Fruit fly (Drosophila melanogaster) whole organism, embryonic: ENCODE data around the gene CG34290.

Experiments used
- CG10565 ChIP-seq: fragments of 200-800 bp; sonication (Bioruptor generic); optimal IDR thresholded peaks from 3 replicates; lab custom pipeline; 2016; ENCODE audit warnings: missing biosample characterization, mild to moderate bottlenecking, missing genetic modification characterization
- CG11456 ChIP-seq: fragments of 200-800 bp; sonication (Bioruptor generic); IDR thresholded peaks from 3 replicates; pipeline ENCODE4 v1.3.6; 2022; ENCODE audit warnings: missing biosample characterization, missing genetic modification characterization
- CG11504 ChIP-seq: fragments of 200-800 bp; sonication (Bioruptor generic); optimal IDR thresholded peaks from 3 replicates; lab custom pipeline; 2019; ENCODE audit warnings: missing biosample characterization, mild to moderate bottlenecking, missing genetic modification characterization, moderate library complexity
- CG11695 ChIP-seq: fragments of 200-800 bp; sonication (Bioruptor generic); IDR thresholded peaks from 3 replicates; pipeline ENCODE4 v1.3.6; 2022; ENCODE audit warnings: missing biosample characterization, missing genetic modification characterization
- CG13287 ChIP-seq: fragments of 200-800 bp; sonication (Bioruptor generic); IDR thresholded peaks from 2 replicates; pipeline ENCODE4 v1.3.6; 2022; ENCODE audit warnings: missing biosample characterization, missing genetic modification characterization; ENCODE audit not compliant: partially characterized antibody
- CG13624 ChIP-seq: fragments of 200-800 bp; sonication (Bioruptor generic); optimal IDR thresholded peaks from 2 replicates; lab custom pipeline; 2016; ENCODE audit warnings: missing biosample characterization, missing genetic modification characterization
- CG18011 ChIP-seq: fragments of 200-800 bp; sonication (Bioruptor generic); optimal IDR thresholded peaks from 2 replicates; lab custom pipeline; 2017; ENCODE audit warnings: missing biosample characterization, missing genetic modification characterization, mild to moderate bottlenecking, moderate library complexity, missing genotype
- CG1832 ChIP-seq: fragments of 200-800 bp; sonication (Bioruptor generic); optimal IDR thresholded peaks from 2 replicates; lab custom pipeline; 2017; ENCODE audit warnings: missing biosample characterization, mild to moderate bottlenecking, missing genetic modification characterization, inconsistent platforms
- CG2116 ChIP-seq: fragments of 200-800 bp; sonication (Bioruptor generic); optimal IDR thresholded peaks from 3 replicates; lab custom pipeline; 2018; ENCODE audit warnings: missing biosample characterization, mild to moderate bottlenecking, missing genetic modification characterization
- CG3065 ChIP-seq: fragments of 200-800 bp; sonication (Bioruptor generic); optimal IDR thresholded peaks from 2 replicates; lab custom pipeline; 2016; ENCODE audit warnings: missing biosample characterization, missing genetic modification characterization
- CG3163 ChIP-seq: fragments of 200-800 bp; sonication (Bioruptor generic); optimal IDR thresholded peaks from 3 replicates; lab custom pipeline; 2016; ENCODE audit warnings: missing biosample characterization, missing genetic modification characterization
- CG32532 ChIP-seq: fragments of 200-800 bp; sonication (Bioruptor generic); IDR thresholded peaks from 2 replicates; pipeline ENCODE4 v1.3.6; 2022; ENCODE audit warnings: missing biosample characterization, missing genetic modification characterization
- CG33213 ChIP-seq: fragments of 200-800 bp; sonication (Bioruptor generic); optimal IDR thresholded peaks from 3 replicates; lab custom pipeline; 2016; ENCODE audit warnings: missing biosample characterization, missing genetic modification characterization
- CG3995 ChIP-seq: fragments of 200-800 bp; sonication (Bioruptor generic); optimal IDR thresholded peaks from 3 replicates; lab custom pipeline; 2016; ENCODE audit warnings: missing biosample characterization, missing genetic modification characterization
- CG4820 ChIP-seq: fragments of 200-800 bp; sonication (Bioruptor generic); optimal IDR thresholded peaks from 3 replicates; lab custom pipeline; 2016; ENCODE audit warnings: missing biosample characterization, missing genetic modification characterization
- CG5180 ChIP-seq: fragments of 200-800 bp; sonication (Bioruptor generic); optimal IDR thresholded peaks from 3 replicates; lab custom pipeline; 2017; ENCODE audit warnings: missing biosample characterization, missing genetic modification characterization, mild to moderate bottlenecking, moderate library complexity, missing genetic modification reagents
- CG6765 ChIP-seq: fragments of 200-800 bp; sonication (Bioruptor generic); optimal IDR thresholded peaks from 3 replicates; lab custom pipeline; 2017; ENCODE audit warnings: missing biosample characterization, mild to moderate bottlenecking, missing genetic modification characterization
- CG6791 ChIP-seq: fragments of 200-800 bp; sonication (Bioruptor generic); IDR thresholded peaks from 3 replicates; pipeline ENCODE4 v1.3.6; 2022; ENCODE audit warnings: missing biosample characterization, missing genetic modification characterization; ENCODE audit not compliant: partially characterized antibody
- CG8089 ChIP-seq: fragments of 200-800 bp; sonication (Bioruptor generic); optimal IDR thresholded peaks from 3 replicates; lab custom pipeline; 2016; ENCODE audit warnings: missing biosample characterization, missing genetic modification characterization
- CG9437 ChIP-seq: fragments of 200-800 bp; sonication (Bioruptor generic); optimal IDR thresholded peaks from 2 replicates; lab custom pipeline; 2018; ENCODE audit warnings: missing biosample characterization, mild to moderate bottlenecking, missing genetic modification characterization
- CG9932 ChIP-seq: fragments of 200-800 bp; sonication (Bioruptor generic); IDR thresholded peaks from 2 replicates; pipeline ENCODE4 v1.3.6; 2022; ENCODE audit warnings: missing biosample characterization, missing genetic modification characterization
- Dad ChIP-seq: fragments of 200-800 bp; sonication (Bioruptor generic); optimal IDR thresholded peaks from 3 replicates; lab custom pipeline; 2016; ENCODE audit warnings: missing biosample characterization, missing genetic modification characterization
- Dip2 ChIP-seq: fragments of 200-800 bp; sonication (Bioruptor generic); IDR thresholded peaks from 2 replicates; pipeline ENCODE4 v1.3.6; 2022; ENCODE audit warnings: missing biosample characterization, missing genetic modification characterization
- Drgx ChIP-seq: fragments of 200-800 bp; sonication (Bioruptor generic); IDR thresholded peaks from 2 replicates; pipeline ENCODE4 v1.3.6; 2022; ENCODE audit warnings: missing biosample characterization, missing genetic modification characterization
- Fer1 ChIP-seq: fragments of 200-800 bp; sonication (Bioruptor generic); optimal IDR thresholded peaks from 2 replicates; lab custom pipeline; 2017; ENCODE audit warnings: missing biosample characterization, mild to moderate bottlenecking, missing genetic modification characterization
- Hmx ChIP-seq: fragments of 200-800 bp; sonication (Bioruptor generic); optimal IDR thresholded peaks from 2 replicates; lab custom pipeline; 2016; ENCODE audit warnings: missing biosample characterization, missing genetic modification characterization
- Hsf ChIP-seq: fragments of 200-800 bp; sonication (Bioruptor generic); optimal IDR thresholded peaks from 3 replicates; lab custom pipeline; 2016; ENCODE audit warnings: missing biosample characterization, missing genetic modification characterization
- Lim3 ChIP-seq: fragments of 200-800 bp; sonication (Bioruptor generic); IDR thresholded peaks from 2 replicates; pipeline ENCODE4 v1.3.6; 2022; ENCODE audit warnings: missing biosample characterization, missing genetic modification characterization
- Med ChIP-seq: fragments of 200-800 bp; sonication (Bioruptor generic); peaks from one replicate; lab custom pipeline; 2016; ENCODE audit warnings: missing biosample characterization, missing genetic modification characterization, mild to moderate bottlenecking, inconsistent platforms, moderate library complexity
- Mrtf ChIP-seq: fragments of 200-800 bp; sonication (Bioruptor generic); IDR thresholded peaks from 3 replicates; pipeline ENCODE4 v1.3.6; 2022; ENCODE audit warnings: missing biosample characterization, missing genetic modification characterization
- NC2α ChIP-seq: fragments of 200-800 bp; sonication (Bioruptor generic); optimal IDR thresholded peaks from 2 replicates; lab custom pipeline; 2016; ENCODE audit warnings: missing biosample characterization, missing genetic modification characterization
- Nf-YA ChIP-seq: fragments of 200-800 bp; sonication (Bioruptor generic); IDR thresholded peaks from 2 replicates; pipeline ENCODE4 v1.3.6; 2022; ENCODE audit warnings: missing biosample characterization, missing genetic modification characterization
- Oaz ChIP-seq: fragments of 200-800 bp; sonication (Bioruptor generic); IDR thresholded peaks from 2 replicates; pipeline ENCODE4 v1.3.6; 2022; ENCODE audit warnings: missing biosample characterization, missing genetic modification characterization
- Scr ChIP-seq: fragments of 200-800 bp; sonication (Bioruptor generic); IDR thresholded peaks from 2 replicates; pipeline ENCODE4 v1.3.6; 2022; ENCODE audit warnings: missing biosample characterization, missing genetic modification characterization; ENCODE audit not compliant: partially characterized antibody
- ap ChIP-seq: fragments of 200-800 bp; sonication (Bioruptor generic); IDR thresholded peaks from 2 replicates; pipeline ENCODE4 v1.3.6; 2022; ENCODE audit warnings: missing biosample characterization, missing genetic modification characterization
- ash1 ChIP-seq: fragments of 200-800 bp; sonication (Bioruptor generic); optimal IDR thresholded peaks from 2 replicates; lab custom pipeline; 2018; ENCODE audit warnings: missing biosample characterization, mild to moderate bottlenecking, missing genetic modification characterization
- az2 ChIP-seq: fragments of 200-800 bp; sonication (Bioruptor generic); optimal IDR thresholded peaks from 3 replicates; lab custom pipeline; 2016; ENCODE audit warnings: missing biosample characterization, missing genetic modification characterization
- croc ChIP-seq: fragments of 200-800 bp; sonication (Bioruptor generic); conservative IDR thresholded peaks from 3 replicates; pipeline ENCODE4 v1.3.6; 2022; ENCODE audit warnings: missing biosample characterization, missing genetic modification characterization
- dati ChIP-seq: fragments of 200-800 bp; sonication (Bioruptor generic); IDR thresholded peaks from 2 replicates; pipeline ENCODE4 v1.3.6; 2022; ENCODE audit warnings: missing biosample characterization, missing genetic modification characterization
- esg ChIP-seq: fragments of 200-800 bp; sonication (Bioruptor generic); conservative IDR thresholded peaks from 2 replicates; pipeline ENCODE4 v1.3.6; 2022; ENCODE audit warnings: missing biosample characterization, missing genetic modification characterization
- exex ChIP-seq: fragments of 200-800 bp; sonication (Bioruptor generic); optimal IDR thresholded peaks from 4 replicates; lab custom pipeline; 2018; ENCODE audit warnings: missing biosample characterization, mild to moderate bottlenecking, missing genetic modification characterization, moderate library complexity
- ind ChIP-seq: fragments of 200-800 bp; sonication (Bioruptor generic); optimal IDR thresholded peaks from 3 replicates; lab custom pipeline; 2016; ENCODE audit warnings: missing biosample characterization, missing genetic modification characterization
- klu ChIP-seq: fragments of 200-800 bp; sonication (Bioruptor generic); IDR thresholded peaks from 2 replicates; pipeline ENCODE4 v1.3.6; 2022; ENCODE audit warnings: missing biosample characterization, missing genetic modification characterization
- lilli ChIP-seq: fragments of 200-800 bp; sonication (Bioruptor generic); optimal IDR thresholded peaks from 3 replicates; lab custom pipeline; 2016; ENCODE audit warnings: missing biosample characterization, missing genetic modification characterization
- peb ChIP-seq: fragments of 200-800 bp; sonication (Bioruptor generic); IDR thresholded peaks from 2 replicates; pipeline ENCODE4 v1.3.6; 2022; ENCODE audit warnings: missing biosample characterization, missing genetic modification characterization
- pita ChIP-seq: fragments of 200-800 bp; sonication (Bioruptor generic); optimal IDR thresholded peaks from 2 replicates; lab custom pipeline; 2017; ENCODE audit warnings: missing biosample characterization, mild to moderate bottlenecking, missing genetic modification characterization
- psq ChIP-seq: fragments of 200-800 bp; sonication (Bioruptor generic); optimal IDR thresholded peaks from 2 replicates; lab custom pipeline; 2017; ENCODE audit warnings: missing biosample characterization, missing genetic modification characterization
- repo ChIP-seq: fragments of 200-800 bp; sonication (Bioruptor generic); optimal IDR thresholded peaks from 2 replicates; lab custom pipeline; 2016; ENCODE audit warnings: missing biosample characterization, missing genetic modification characterization
- sd ChIP-seq: fragments of 200-800 bp; sonication (Bioruptor generic); optimal IDR thresholded peaks from 3 replicates; lab custom pipeline; 2018; ENCODE audit warnings: missing biosample characterization, mild to moderate bottlenecking, missing genetic modification characterization, moderate library complexity

The CG34290 gene

DNA sequence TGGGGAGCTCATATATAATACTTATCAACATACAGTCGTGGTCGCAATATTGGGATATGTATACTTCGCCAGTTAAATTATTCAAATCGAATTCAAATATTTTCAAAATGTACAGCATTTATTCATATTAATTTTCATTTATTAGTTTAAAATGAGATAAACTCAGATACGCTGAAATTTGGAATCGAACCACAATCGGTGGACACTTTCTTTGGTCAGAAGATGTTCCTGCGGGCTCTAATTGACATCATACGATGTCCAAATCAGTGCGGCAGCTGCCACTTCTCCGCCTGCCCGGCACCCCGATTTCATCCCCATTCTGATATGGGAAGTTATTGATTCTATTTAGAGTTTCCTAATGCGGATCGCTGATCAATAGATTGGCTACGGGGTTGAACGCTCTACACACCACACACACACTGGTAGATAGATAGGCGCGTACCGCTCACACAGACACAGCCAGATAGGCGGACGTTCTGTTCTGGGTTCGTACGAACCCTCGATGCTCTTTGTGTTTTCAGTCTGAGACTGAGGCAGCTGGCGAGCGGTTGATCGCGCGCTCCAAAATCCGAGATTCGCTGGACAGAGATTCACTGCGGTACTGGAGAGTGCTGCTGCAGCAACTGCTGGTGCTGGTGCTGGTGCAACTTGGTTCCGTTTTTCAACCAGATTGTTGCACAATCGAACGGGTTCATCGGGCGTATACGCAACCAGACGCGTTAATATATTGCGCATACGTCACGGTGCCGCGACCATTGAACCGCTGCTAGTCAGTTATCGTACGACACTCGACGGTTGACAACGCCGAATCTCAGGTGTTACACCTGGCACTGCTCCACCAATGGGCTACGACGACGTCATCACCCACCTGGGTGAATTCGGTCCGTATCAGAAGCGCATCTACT, 13.3 kb downstream of the CG34290 start, which contains the start of gene Orct (continued):
- TF ChIP-seq Drgx (GFP tag; lab: Robert Waterston, UW) (peak; percentile 53; the same call in 1 of the 2 replicates), psq (GFP tag; lab: Kevin White, UChicago) (peak; percentile 8), CG3163 (GFP tag; lab: Kevin White, UChicago) (peak; percentile 66), CG18011 (GFP tag; lab: Kevin White, UChicago) (peak; percentile 54), exex (tag; lab: Kevin White, UChicago) (peak; percentile 71), Med (GFP tag; lab: Kevin White, UChicago) (peak; percentile 89), CG11695 (GFP tag; lab: Robert Waterston, UW) (peak; percentile 72), NC2α (GFP tag; lab: Kevin White, UChicago) (no peak), Fer1 (peak; percentile 87), sd (tag; lab: Kevin White, UChicago) (peak; percentile 29), Hsf (GFP tag; lab: Kevin White, UChicago) (peak; percentile 63), CG13624 (GFP tag; lab: Kevin White, UChicago) (peak; percentile 46), CG9437 (GFP tag; lab: Kevin White, UChicago) (peak; percentile 73), Mrtf (GFP tag; lab: Robert Waterston, UW) (peak; percentile 58; the same call in 2 of the 3 replicates), Oaz (GFP tag; lab: Robert Waterston, UW) (0 out of 2 replicates have a peak, but pooled peaks have one; percentile 36), peb (GFP tag; lab: Robert Waterston, UW) (peak; percentile 26; the same call in 1 of the 2 replicates), CG11504 (tag; lab: Kevin White, UChicago) (peak; percentile 85), lilli (peak; percentile 78), CG32532 (GFP tag; lab: Robert Waterston, UW) (peak; percentile 79), CG13287 (GFP tag; lab: Robert Waterston, UW) (no peak), CG2116 (GFP tag; lab: Kevin White, UChicago) (peak; percentile 13), Nf-YA (no peak; the same call in 1 of the 2 replicates), ap (GFP tag; lab: Robert Waterston, UW) (no peak), CG8089 (peak; percentile 27), repo (GFP tag; lab: Kevin White, UChicago) (no peak), esg (GFP tag; lab: Robert Waterston, UW) (peak; percentile 48), CG10565 (GFP tag; lab: Kevin White, UChicago) (no peak), CG6791 (GFP tag; lab: Robert Waterston, UW) (no peak), Hmx (GFP tag; lab: Kevin White, UChicago) (peak; percentile 55), ind (GFP tag; lab: Kevin White, UChicago) (peak; percentile 66), Dad (peak; percentile 59), az2 (GFP tag; lab: Kevin White, UChicago) (peak; percentile 45), CG9932 (GFP tag; lab: Robert Waterston, UW) (peak; percentile 76), pita (GFP tag; lab: Kevin White, UChicago) (no peak), CG6765 (GFP tag; lab: Kevin White, UChicago) (peak; percentile 77), dati (GFP tag; lab: Robert Waterston, UW) (no peak), CG4820 (peak; percentile 45), CG1832 (GFP tag; lab: Kevin White, UChicago) (peak; percentile 17), Dip2 (no peak), Lim3 (GFP tag; lab: Robert Waterston, UW) (no peak), croc (GFP tag; lab: Robert Waterston, UW) (no peak), CG3065 (GFP tag; lab: Kevin White, UChicago) (no peak), CG33213 (GFP tag; lab: Kevin White, UChicago) (no peak), Scr (no peak), CG11456 (GFP tag; lab: Robert Waterston, UW) (peak; percentile 69; the same call in 2 of the 3 replicates), CG5180 (peak; percentile 54), CG3995 (GFP tag; lab: Kevin White, UChicago) (no peak), klu (GFP tag; lab: Robert Waterston, UW) (peak; percentile 70), ash1 (GFP tag; lab: Kevin White, UChicago) (no peak)
